Worm (Caenorhabditis elegans): ENCODE results near the gene D2023.6.

- TF ChIP-seq lin-13 (GFP tag; optimal IDR thresholded peaks at IDR 0.05), result no peak
- no peak for TF ChIP-seq ceh-82 (tag; optimal IDR thresholded peaks at IDR 0.05)
- TF ChIP-seq nhr-11 (tag; optimal IDR thresholded peaks at IDR 0.05), result no peak
- no peak for TF ChIP-seq nhr-25 (tag; optimal IDR thresholded peaks at IDR 0.05)
- TF ChIP-seq ama-1 (optimal IDR thresholded peaks at IDR 0.05), result no peak
- no peak for TF ChIP-seq lin-39 (tag; optimal IDR thresholded peaks at IDR 0.05)
- no peak for TF ChIP-seq mdl-1 (tag; optimal IDR thresholded peaks at IDR 0.05)
- TF ChIP-seq dmd-4 (tag; optimal IDR thresholded peaks at IDR 0.05), result no peak
- TF ChIP-seq nhr-77 (tag; optimal IDR thresholded peaks at IDR 0.05), result no peak
- no peak for TF ChIP-seq ceh-16 (tag; optimal IDR thresholded peaks at IDR 0.05)
- TF ChIP-seq snpc-4 (tag; optimal IDR thresholded peaks at IDR 0.05), result no peak
- no peak for TF ChIP-seq fos-1 (tag; optimal IDR thresholded peaks at IDR 0.05)
- TF ChIP-seq aly-2 (tag; optimal IDR thresholded peaks at IDR 0.05), result no peak
Measured at ce11 chrV:11843678-11844366, 16.7 kb downstream of the D2023.6 start, which contains the start of gene nphp-4.
